Worm (Caenorhabditis elegans): ENCODE measurements around the gene drh-1.
A peak's percentile ranks its signal among the peaks of the same experiment; 100 is the strongest.

The drh-1 gene

DNA sequence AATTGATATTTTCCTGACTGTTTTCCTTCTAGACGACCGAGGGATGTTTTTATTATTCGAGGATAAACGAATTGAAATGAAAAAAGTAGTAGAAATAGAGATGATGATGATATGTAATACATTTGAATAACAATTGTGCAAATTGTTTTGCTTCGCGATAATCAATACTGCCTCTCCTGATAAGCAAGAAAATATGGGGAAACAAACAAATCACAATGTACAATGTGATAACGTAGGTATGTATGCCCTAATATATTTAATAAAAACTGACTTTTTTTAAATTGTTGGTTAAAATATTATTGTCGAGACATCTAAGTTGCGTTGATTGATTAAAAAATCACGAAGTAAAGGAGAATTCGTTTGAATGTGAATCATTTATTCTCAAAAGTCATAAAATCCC lies 14.6 kb upstream of the drh-1 start, which contains the start of gene cest-5.2:
cest-5.2 (minus strand) TSS at position 128 of the 400 bp plus-strand sequence.
- peak; percentile 26 for TF ChIP-seq pha-4 (tag; optimal IDR thresholded peaks at IDR 0.05)
- TF ChIP-seq elt-2 (tag; optimal IDR thresholded peaks at IDR 0.05): peak; percentile 67
- peak; percentile 14 for TF ChIP-seq ceh-28 (tag; optimal IDR thresholded peaks at IDR 0.05)
- TF ChIP-seq pqm-1 (tag; optimal IDR thresholded peaks at IDR 0.05): peak; percentile 9
- TF ChIP-seq R02D3.7 (tag; optimal IDR thresholded peaks at IDR 0.05): no peak
- no peak for TF ChIP-seq mdl-1 (tag; optimal IDR thresholded peaks at IDR 0.05)
- TF ChIP-seq ama-1 (optimal IDR thresholded peaks at IDR 0.05): no peak
- no peak for TF ChIP-seq unc-39 (tag; optimal IDR thresholded peaks at IDR 0.05)
- no peak for TF ChIP-seq mml-1 (tag; optimal IDR thresholded peaks at IDR 0.05)
- no peak for TF ChIP-seq ZK546.5 (tag; optimal IDR thresholded peaks at IDR 0.05)
- no peak for TF ChIP-seq aly-2 (tag; optimal IDR thresholded peaks at IDR 0.05)
- TF ChIP-seq skn-1 (tag; optimal IDR thresholded peaks at IDR 0.05): no peak
- TF ChIP-seq nfya-1 (tag; optimal IDR thresholded peaks at IDR 0.05; ENCODE audit: insufficient read depth): no peak
- no peak for TF ChIP-seq nhr-12 (tag; optimal IDR thresholded peaks at IDR 0.05)
- TF ChIP-seq lsy-12 (tag; optimal IDR thresholded peaks at IDR 0.05): no peak
- no peak for TF ChIP-seq ceh-82 (tag; optimal IDR thresholded peaks at IDR 0.05)

DNA sequence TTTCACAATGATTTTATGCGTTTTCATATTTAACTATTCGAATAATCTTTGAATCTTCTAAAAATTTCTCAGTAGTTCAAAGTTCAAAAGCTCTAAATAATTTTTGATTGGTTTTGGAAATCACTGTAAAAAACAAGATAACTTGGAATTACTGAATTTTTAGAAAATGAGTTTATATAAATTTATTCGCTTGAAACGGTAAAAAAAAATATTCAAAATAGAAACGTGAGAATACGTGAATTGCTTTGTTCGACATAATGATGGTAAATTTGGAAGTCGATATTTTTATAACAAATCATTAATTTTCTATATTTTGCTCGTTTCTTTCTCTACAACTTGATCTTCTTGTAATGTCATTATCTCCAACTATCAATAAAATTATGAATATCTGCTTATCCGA lies 10.2 kb upstream of the drh-1 start, which contains the start of gene C01B10.44:
C01B10.44 (plus strand) TSS at position 301 of the 400 bp plus-strand sequence.
- TF ChIP-seq ztf-11 (tag; optimal IDR thresholded peaks at IDR 0.05) (no peak), lsy-12 (tag; optimal IDR thresholded peaks at IDR 0.05) (no peak), snpc-4 (tag; optimal IDR thresholded peaks at IDR 0.05) (no peak), nhr-67 (tag; optimal IDR thresholded peaks at IDR 0.05) (no peak), ceh-16 (tag; optimal IDR thresholded peaks at IDR 0.05) (no peak), fkh-10 (GFP tag; optimal IDR thresholded peaks at IDR 0.05) (no peak), ceh-9 (tag; optimal IDR thresholded peaks at IDR 0.05) (no peak), sea-2 (GFP tag; optimal IDR thresholded peaks at IDR 0.05) (no peak), ztf-4 (tag; optimal IDR thresholded peaks at IDR 0.05) (no peak), pqm-1 (tag; optimal IDR thresholded peaks at IDR 0.05) (no peak), aly-2 (tag; optimal IDR thresholded peaks at IDR 0.05) (no peak), mml-1 (tag; optimal IDR thresholded peaks at IDR 0.05) (no peak), ceh-28 (tag; optimal IDR thresholded peaks at IDR 0.05) (no peak), nhr-237 (tag; optimal IDR thresholded peaks at IDR 0.05) (no peak), fkh-2 (tag; optimal IDR thresholded peaks at IDR 0.05) (no peak), nhr-28 (tag; optimal IDR thresholded peaks at IDR 0.05) (no peak), ZK546.5 (tag; optimal IDR thresholded peaks at IDR 0.05) (no peak)

DNA sequence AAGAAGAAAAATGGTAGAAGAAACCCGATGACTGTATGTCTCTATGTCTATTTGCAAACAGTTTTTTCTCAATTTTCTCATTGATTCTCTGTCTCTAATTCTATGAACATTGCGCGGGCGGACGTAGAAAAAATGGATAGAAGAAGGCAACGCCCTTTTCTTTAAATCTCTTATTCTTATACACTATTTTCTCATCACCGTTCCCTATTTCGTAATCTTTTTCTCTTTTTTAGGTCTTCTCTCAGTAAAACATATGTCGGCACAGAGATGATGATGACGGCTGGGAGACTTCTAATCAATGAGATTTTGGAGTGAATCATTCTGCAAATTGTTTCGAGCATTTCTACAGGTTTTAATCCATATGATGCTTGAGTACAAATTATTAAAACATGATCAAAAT lies 9.0 kb upstream of the drh-1 start:
- TF ChIP-seq pha-4 (tag; optimal IDR thresholded peaks at IDR 0.05): peak; percentile 36
- peak; percentile 70 for TF ChIP-seq nhr-25 (tag; optimal IDR thresholded peaks at IDR 0.05)
- TF ChIP-seq tbx-2 (tag; optimal IDR thresholded peaks at IDR 0.05): no peak
- no peak for TF ChIP-seq egl-5 (tag; optimal IDR thresholded peaks at IDR 0.05)
- peak; percentile 76 for TF ChIP-seq nhr-23 (tag; optimal IDR thresholded peaks at IDR 0.05)
- peak; percentile 38 for TF ChIP-seq ceh-28 (tag; optimal IDR thresholded peaks at IDR 0.05)
- peak; percentile 20 for TF ChIP-seq nfya-1 (tag; optimal IDR thresholded peaks at IDR 0.05; ENCODE audit: insufficient read depth)
- TF ChIP-seq elt-3 (tag; optimal IDR thresholded peaks at IDR 0.05): peak in 1 of 3 experiments; percentile 73

DNA sequence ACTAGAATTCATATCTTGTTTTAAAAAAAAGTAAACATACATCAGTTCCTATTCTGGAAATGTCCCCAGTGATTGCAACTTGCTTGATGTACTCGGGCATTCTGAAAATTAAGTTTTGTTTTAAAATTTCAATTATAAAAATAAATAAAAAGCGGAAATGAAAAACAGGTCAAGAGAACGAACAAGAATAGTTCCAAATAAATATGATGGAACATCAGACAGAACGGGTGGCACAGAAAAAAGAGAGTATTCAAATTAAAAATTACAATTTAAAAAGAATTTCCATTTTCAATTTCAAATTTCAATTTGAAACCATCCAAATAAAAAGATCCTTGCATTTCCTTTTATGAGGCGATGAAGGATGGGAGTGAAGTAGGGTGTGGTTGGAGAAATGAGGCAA lies 8.1 kb upstream of the drh-1 start, which contains the start of gene C01B10.3:
C01B10.3 (minus strand) TSS at position 101 of the 400 bp plus-strand sequence.
- TF ChIP-seq lin-15B (tag; optimal IDR thresholded peaks at IDR 0.05): no peak

DNA sequence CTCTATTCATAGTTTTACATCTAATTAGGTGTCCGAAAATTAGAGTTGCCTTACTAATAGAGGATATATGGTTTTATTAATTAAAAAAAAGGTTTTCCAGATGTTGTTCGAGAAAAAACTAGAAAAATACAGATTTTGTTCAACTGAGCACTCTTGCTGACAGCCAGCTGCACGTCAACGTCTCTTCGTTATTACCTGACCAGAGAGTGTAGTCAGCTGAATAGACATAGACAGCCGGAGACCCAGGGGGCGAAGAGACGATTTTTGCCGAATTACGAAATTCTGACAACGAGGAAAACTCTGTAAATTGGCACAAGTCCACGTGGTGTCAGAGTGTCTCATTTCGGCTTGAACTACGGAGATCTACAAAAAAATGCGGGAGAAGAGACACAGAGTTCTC lies 5.5 kb upstream of the drh-1 start:
- TF ChIP-seq pha-4 (tag; optimal IDR thresholded peaks at IDR 0.05) (peak; percentile 19), unc-39 (tag; optimal IDR thresholded peaks at IDR 0.05) (no peak), elt-2 (tag; optimal IDR thresholded peaks at IDR 0.05) (peak; percentile 29), tbx-2 (tag; optimal IDR thresholded peaks at IDR 0.05) (no peak), fkh-10 (GFP tag; optimal IDR thresholded peaks at IDR 0.05) (no peak), nfya-1 (tag; optimal IDR thresholded peaks at IDR 0.05; ENCODE audit: insufficient read depth) (peak; percentile 8)

DNA sequence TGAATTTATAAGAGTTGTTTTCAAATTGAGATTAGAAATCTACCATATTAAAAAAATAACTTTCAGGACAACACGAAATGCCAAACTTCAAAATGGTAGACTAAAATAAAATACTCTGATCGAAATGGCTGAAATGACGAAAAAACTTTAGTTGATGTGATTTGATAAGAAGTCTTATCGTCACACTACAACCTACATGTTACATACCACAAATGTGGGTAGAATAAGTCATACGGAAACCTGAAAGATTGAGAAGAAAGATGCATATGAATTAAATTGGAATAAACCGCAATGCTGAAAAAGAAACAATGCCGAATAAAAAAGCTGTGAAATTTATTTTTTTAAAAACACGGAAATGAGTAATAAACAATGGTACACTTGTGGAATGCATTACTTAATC lies 6.1 kb downstream of the drh-1 start:
- TF ChIP-seq fkh-2 (tag; optimal IDR thresholded peaks at IDR 0.05) (no peak), fkh-10 (GFP tag; optimal IDR thresholded peaks at IDR 0.05) (no peak), unc-39 (tag; optimal IDR thresholded peaks at IDR 0.05) (no peak), elt-2 (tag; optimal IDR thresholded peaks at IDR 0.05) (peak; percentile 56), ceh-9 (tag; optimal IDR thresholded peaks at IDR 0.05) (no peak)
